Fruit fly (Drosophila melanogaster): ENCODE measurements around the gene O-fut2.
A peak's percentile ranks its signal among the peaks of the same experiment; 100 is the strongest.

O-fut2 gene

DNA sequence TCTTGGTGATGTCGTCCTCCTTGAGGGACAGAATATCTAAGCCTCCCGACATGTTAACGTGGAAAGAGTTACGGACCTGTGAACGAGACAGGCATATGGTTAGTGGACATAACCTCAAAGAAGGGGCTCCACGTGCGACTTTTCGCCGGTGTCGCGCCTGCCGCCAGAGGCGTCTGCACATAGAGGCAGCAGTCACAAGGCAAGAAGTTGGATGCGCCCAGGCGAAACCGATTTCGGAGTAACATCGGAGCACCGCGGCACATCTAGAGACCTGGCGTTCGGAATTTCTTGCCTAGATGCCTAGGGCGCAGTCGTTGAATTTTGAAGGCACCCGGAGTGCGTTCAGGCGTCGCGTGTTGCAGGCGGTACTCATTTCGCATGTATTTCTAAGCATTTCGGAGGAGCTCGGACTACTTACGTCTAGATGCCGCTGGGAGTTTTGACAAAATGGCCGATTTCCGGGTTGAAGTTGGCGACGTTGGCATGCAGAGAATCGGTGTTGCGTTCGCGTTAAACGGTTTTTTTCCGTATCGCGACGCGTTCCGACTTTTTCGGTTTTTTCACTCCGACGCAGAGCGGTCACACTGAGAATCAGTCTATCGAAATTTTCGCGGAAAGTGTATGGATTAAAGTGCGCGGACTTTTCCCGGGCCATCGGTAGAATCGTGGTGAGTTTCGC is 17.2 kb upstream of the O-fut2 start, which contains the start of the genes sta and inc (continued):
- TF ChIP-seq Asciz (GFP tag; optimal IDR thresholded peaks at IDR 0.05) (peak; percentile 65), gt (GFP tag; IDR thresholded peaks at IDR 0.05) (no peak), ERR (GFP tag; optimal IDR thresholded peaks at IDR 0.05) (no peak), ham (GFP tag; IDR thresholded peaks at IDR 0.05) (no peak), onecut (GFP tag; IDR thresholded peaks at IDR 0.05) (peak; percentile 81), CG9817 (tag; optimal IDR thresholded peaks at IDR 0.05) (peak; percentile 52), grn (GFP tag; optimal IDR thresholded peaks at IDR 0.05) (peak; percentile 11), Dp (GFP tag; optimal IDR thresholded peaks at IDR 0.05) (peak; percentile 90), otp (GFP tag; IDR thresholded peaks at IDR 0.05) (peak; percentile 40; the same call in 1 of the 3 replicates), en (GFP tag; optimal IDR thresholded peaks at IDR 0.05) (no peak), CG6175 (GFP tag; IDR thresholded peaks at IDR 0.05) (0 out of 3 replicates have a peak, but pooled peaks have one; percentile 20), chif (GFP tag; optimal IDR thresholded peaks at IDR 0.05) (peak; percentile 38 to 44), Scr (GFP tag; IDR thresholded peaks at IDR 0.05; ENCODE audit: partially characterized antibody) (peak; percentile 66), chinmo (GFP tag; IDR thresholded peaks at IDR 0.05; ENCODE audit: partially characterized antibody) (peak; percentile 69; the same call in 2 of the 4 replicates), hth (optimal IDR thresholded peaks at IDR 0.05) (no peak), grau (tag; optimal IDR thresholded peaks at IDR 0.05) (peak; percentile 61), Atf-2 (GFP tag; optimal IDR thresholded peaks at IDR 0.05) (peak; percentile 21), PHDP (tag; optimal IDR thresholded peaks at IDR 0.05) (peak; percentile 79), Rx (GFP tag; IDR thresholded peaks at IDR 0.05) (peak; percentile 51), lmd (GFP tag; IDR thresholded peaks at IDR 0.05) (peak; percentile 32; the same call in 1 of the 2 replicates), ase (GFP tag; IDR thresholded peaks at IDR 0.05) (no peak), CG31365 (tag; optimal IDR thresholded peaks at IDR 0.05) (peak; percentile 73), ato (GFP tag; IDR thresholded peaks at IDR 0.05; ENCODE audit: partially characterized antibody) (0 out of 2 replicates have a peak, but pooled peaks have one; percentile 26), sisA (GFP tag; IDR thresholded peaks at IDR 0.05) (no peak), CG1792 (GFP tag; optimal IDR thresholded peaks at IDR 0.05) (peak; percentile 53), CG8478 (optimal IDR thresholded peaks at IDR 0.05) (no peak), CG4424 (GFP tag; optimal IDR thresholded peaks at IDR 0.05) (peak; percentile 55), CG8281 (tag; optimal IDR thresholded peaks at IDR 0.05) (no peak), CG2129 (GFP tag; IDR thresholded peaks at IDR 0.05; ENCODE audit: partially characterized antibody) (no peak), btn (GFP tag; optimal IDR thresholded peaks at IDR 0.05) (peak; percentile 38), Jarid2 (GFP tag; optimal IDR thresholded peaks at IDR 0.05) (peak; percentile 76), CG12155 (GFP tag; optimal IDR thresholded peaks at IDR 0.05) (peak; percentile 34), CG7372 (GFP tag; IDR thresholded peaks at IDR 0.05) (0 out of 2 replicates have a peak, but pooled peaks have one; percentile 19), Fer3 (tag; optimal IDR thresholded peaks at IDR 0.05) (peak; percentile 68), CG18619 (GFP tag; optimal IDR thresholded peaks at IDR 0.05) (peak; percentile 73), Ada2b (GFP tag; IDR thresholded peaks at IDR 0.05) (peak; percentile 10; the same call in 1 of the 2 replicates), CG12391 (tag; optimal IDR thresholded peaks at IDR 0.05) (peak; percentile 58), CG34224 (GFP tag; IDR thresholded peaks at IDR 0.05; ENCODE audit: partially characterized antibody) (peak; percentile 67), H15 (GFP tag; IDR thresholded peaks at IDR 0.05) (0 out of 3 replicates have a peak, but pooled peaks have one; percentile 23), her (GFP tag; optimal IDR thresholded peaks at IDR 0.05) (peak; percentile 83), CG14965 (GFP tag; optimal IDR thresholded peaks at IDR 0.05; ENCODE audit: borderline replicate concordance) (no peak), E2f2 (GFP tag; IDR thresholded peaks at IDR 0.05) (peak; percentile 92), scrt (GFP tag; optimal IDR thresholded peaks at IDR 0.05) (peak; percentile 73), lbe (GFP tag; optimal IDR thresholded peaks at IDR 0.05) (peak; percentile 35), CG4707 (GFP tag; optimal IDR thresholded peaks at IDR 0.05) (peak; percentile 52), Mad (GFP tag; optimal IDR thresholded peaks at IDR 0.05) (peak; percentile 57), CG30020 (tag; optimal IDR thresholded peaks at IDR 0.05) (peak; percentile 26), nau (GFP tag; optimal IDR thresholded peaks at IDR 0.05) (no peak), dati (GFP tag; IDR thresholded peaks at IDR 0.05) (no peak)
